Fruit fly (Drosophila melanogaster) whole organism, pupa: ENCODE data around the gene CG9967.
A peak's percentile ranks its signal among the peaks of the same experiment; 100 is the strongest.

Source experiments
- CG10348 ChIP-seq: fragments of 200-800 bp; sonication (Bioruptor generic); IDR thresholded peaks from 2 replicates; pipeline ENCODE4 v1.3.6; 2022; ENCODE audit warnings: missing biosample characterization, missing genetic modification characterization
- CG12605 ChIP-seq: fragments of 200-800 bp; sonication (Bioruptor generic); IDR thresholded peaks from 2 replicates; pipeline ENCODE4 v1.3.6; 2022; ENCODE audit warnings: missing biosample characterization, missing genetic modification characterization
- CG13204 ChIP-seq: fragments of 200-800 bp; sonication (Bioruptor generic); optimal IDR thresholded peaks from 2 replicates; lab custom pipeline; 2018; ENCODE audit warnings: missing biosample characterization, mild to moderate bottlenecking, missing genetic modification characterization, moderate library complexity
- CG14655 ChIP-seq: fragments of 200-800 bp; sonication (Bioruptor generic); optimal IDR thresholded peaks from 3 replicates; lab custom pipeline; 2017; ENCODE audit warnings: mild to moderate bottlenecking, missing biosample characterization, missing genetic modification reagents, missing genetic modification characterization
- CG15710 ChIP-seq: fragments of 200-800 bp; sonication (Bioruptor generic); optimal IDR thresholded peaks from 2 replicates; lab custom pipeline; 2018; ENCODE audit warnings: missing biosample characterization, mild to moderate bottlenecking, missing genetic modification characterization, moderate library complexity
- CG17806 ChIP-seq: fragments of 200-800 bp; sonication (Bioruptor generic); optimal IDR thresholded peaks from 2 replicates; lab custom pipeline; 2018; ENCODE audit warnings: missing biosample characterization, mild to moderate bottlenecking, missing genetic modification characterization, moderate library complexity
- CG32121 ChIP-seq: fragments of 200-800 bp; sonication (Bioruptor generic); IDR thresholded peaks from 2 replicates; pipeline ENCODE4 v1.3.6; 2022; ENCODE audit warnings: missing biosample characterization, missing genetic modification characterization
- CG34367 ChIP-seq: fragments of 200-800 bp; sonication (Bioruptor generic); optimal IDR thresholded peaks from 2 replicates; lab custom pipeline; 2018; ENCODE audit warnings: missing biosample characterization, mild to moderate bottlenecking, missing genetic modification characterization
- CG4496 ChIP-seq: fragments of 200-800 bp; sonication (Bioruptor generic); IDR thresholded peaks from 3 replicates; pipeline ENCODE4 v1.3.6; 2022; ENCODE audit warnings: missing biosample characterization, missing genetic modification characterization
- CG8159 ChIP-seq: fragments of 200-800 bp; sonication (Bioruptor generic); optimal IDR thresholded peaks from 3 replicates; lab custom pipeline; 2018; ENCODE audit warnings: missing biosample characterization, mild to moderate bottlenecking, missing genetic modification characterization, moderate library complexity
- CG8301 ChIP-seq: fragments of 200-800 bp; sonication (Bioruptor generic); optimal IDR thresholded peaks from 2 replicates; lab custom pipeline; 2018; ENCODE audit warnings: missing biosample characterization, mild to moderate bottlenecking, missing genetic modification characterization
- CG9948 ChIP-seq: fragments of 200-800 bp; sonication (Bioruptor generic); optimal IDR thresholded peaks from 2 replicates; lab custom pipeline; 2018; ENCODE audit warnings: missing biosample characterization, mild to moderate bottlenecking, missing genetic modification characterization, moderate library complexity
- D1 ChIP-seq: fragments of 200-800 bp; sonication (Bioruptor generic); optimal IDR thresholded peaks from 2 replicates; lab custom pipeline; 2018; ENCODE audit warnings: missing biosample characterization, mild to moderate bottlenecking, missing genetic modification characterization, moderate library complexity
- EcR ChIP-seq: fragments of 200-800 bp; sonication (Bioruptor generic); optimal IDR thresholded peaks from 3 replicates; lab custom pipeline; 2019; ENCODE audit warnings: missing biosample characterization, missing genetic modification characterization, mild to moderate bottlenecking, moderate library complexity, missing genetic modification reagents
- Ets98B ChIP-seq: fragments of 200-800 bp; sonication (Bioruptor generic); IDR thresholded peaks from 2 replicates; pipeline ENCODE4 v1.3.6; 2022; ENCODE audit warnings: missing biosample characterization, missing genetic modification characterization
- Pif1A ChIP-seq: fragments of 200-800 bp; sonication (Bioruptor generic); optimal IDR thresholded peaks from 3 replicates; lab custom pipeline; 2016; ENCODE audit warnings: missing biosample characterization, missing genetic modification characterization
- Pif1B ChIP-seq: fragments of 200-800 bp; sonication (Bioruptor generic); optimal IDR thresholded peaks from 3 replicates; lab custom pipeline; 2016; ENCODE audit warnings: missing biosample characterization, missing genetic modification characterization
- Snoo ChIP-seq: fragments of 200-800 bp; sonication (Bioruptor generic); optimal IDR thresholded peaks from 3 replicates; lab custom pipeline; 2017; ENCODE audit warnings: missing biosample characterization, mild to moderate bottlenecking, missing genetic modification characterization, inconsistent platforms
- fd96Ca ChIP-seq: fragments of 200-800 bp; sonication (Bioruptor generic); IDR thresholded peaks from 3 replicates; pipeline ENCODE4 v1.3.6; 2022; ENCODE audit warnings: missing biosample characterization, missing genetic modification characterization
- gl ChIP-seq: fragments of 200-800 bp; sonication (Bioruptor generic); optimal IDR thresholded peaks from 2 replicates; lab custom pipeline; 2018; ENCODE audit warnings: missing biosample characterization, mild to moderate bottlenecking, missing genetic modification characterization
- rn ChIP-seq: fragments of 200-800 bp; sonication (Bioruptor generic); IDR thresholded peaks from 2 replicates; pipeline ENCODE4 v1.3.6; 2022; ENCODE audit warnings: missing biosample characterization, missing genetic modification characterization

CG9967 gene

dm6 chr2L:2363626-2364147, 6.5 kb upstream of the CG9967 start:
- TF ChIP-seq CG14655 (GFP tag; lab: Kevin White, UChicago) (peak; percentile 97), CG12605 (GFP tag; lab: Robert Waterston, UW) (peak; percentile 94), D1 (tag; lab: Kevin White, UChicago) (peak; percentile 97), CG34367 (tag; lab: Kevin White, UChicago) (peak; percentile 96), Pif1A (GFP tag; lab: Kevin White, UChicago) (peak; percentile 95), CG17806 (peak; percentile 97), gl (tag; lab: Kevin White, UChicago) (peak; percentile 94), CG9948 (peak; percentile 96), rn (GFP tag; lab: Robert Waterston, UW) (peak; percentile 90), CG32121 (GFP tag; lab: Robert Waterston, UW) (peak; percentile 97), CG8159 (tag; lab: Kevin White, UChicago) (peak; percentile 98), Ets98B (peak; percentile 96), Pif1B (GFP tag; lab: Kevin White, UChicago) (peak; percentile 94), fd96Ca (peak; percentile 91), CG4496 (GFP tag; lab: Robert Waterston, UW) (peak; percentile 98), CG10348 (GFP tag; lab: Robert Waterston, UW) (peak; percentile 67), EcR (peak; percentile 45), CG8301 (tag; lab: Kevin White, UChicago) (peak; percentile 97), CG13204 (GFP tag; lab: Kevin White, UChicago) (peak; percentile 92), CG15710 (peak; percentile 95), Snoo (tag; lab: Kevin White, UChicago) (peak; percentile 95)
- TF ChIP-seq, all 21 proteins: peak for 21

dm6 chr2L:2362808-2363394, 5.7 kb upstream of the CG9967 start:
- peak; percentile 23 for TF ChIP-seq CG8301 (tag; lab: Kevin White, UChicago)
- peak; percentile 78; the same call in 2 of the 3 replicates for TF ChIP-seq CG4496 (GFP tag; lab: Robert Waterston, UW)
- TF ChIP-seq Pif1B (GFP tag; lab: Kevin White, UChicago): peak; percentile 20
- peak; percentile 18 for TF ChIP-seq Snoo (tag; lab: Kevin White, UChicago)
- no peak for TF ChIP-seq CG8159 (tag; lab: Kevin White, UChicago)
- TF ChIP-seq CG13204 (GFP tag; lab: Kevin White, UChicago): peak; percentile 73
- peak; percentile 61; the same call in 1 of the 2 replicates for TF ChIP-seq Ets98B
- peak; percentile 70 for TF ChIP-seq CG12605 (GFP tag; lab: Robert Waterston, UW)
- TF ChIP-seq D1 (tag; lab: Kevin White, UChicago): no peak
- TF ChIP-seq fd96Ca: no peak
- TF ChIP-seq gl (tag; lab: Kevin White, UChicago): peak; percentile 49
- no peak for TF ChIP-seq CG9948
- TF ChIP-seq CG17806: no peak

- no peak for TF ChIP-seq CG4496 (GFP tag; lab: Robert Waterston, UW)
- TF ChIP-seq CG9948: no peak
- no peak for TF ChIP-seq gl (tag; lab: Kevin White, UChicago)
- TF ChIP-seq rn (GFP tag; lab: Robert Waterston, UW): no peak
Measured at dm6 chr2L:2361893-2362807, 5.0 kb upstream of the CG9967 start.

- no peak for TF ChIP-seq CG32121 (GFP tag; lab: Robert Waterston, UW)
- no peak for TF ChIP-seq CG9948
- no peak for TF ChIP-seq rn (GFP tag; lab: Robert Waterston, UW)
- TF ChIP-seq Ets98B: no peak
- TF ChIP-seq Snoo (tag; lab: Kevin White, UChicago): no peak
- no peak for TF ChIP-seq CG14655 (GFP tag; lab: Kevin White, UChicago)
- TF ChIP-seq Pif1A (GFP tag; lab: Kevin White, UChicago): no peak
- TF ChIP-seq CG12605 (GFP tag; lab: Robert Waterston, UW): no peak
- no peak for TF ChIP-seq EcR
- TF ChIP-seq CG8301 (tag; lab: Kevin White, UChicago): no peak
- TF ChIP-seq CG34367 (tag; lab: Kevin White, UChicago): no peak
Measured at dm6 chr2L:2348479-2348878, 8.7 kb downstream of the CG9967 start.

dm6 chr2L:2314165-2314564, 43.0 kb downstream of the CG9967 start:
- TF ChIP-seq fd96Ca (0 out of 3 replicates have a peak, but pooled peaks have one; percentile 11), D1 (tag; lab: Kevin White, UChicago) (no peak)

- no peak for TF ChIP-seq Pif1B (GFP tag; lab: Kevin White, UChicago)
- no peak for TF ChIP-seq CG4496 (GFP tag; lab: Robert Waterston, UW)
- TF ChIP-seq CG8301 (tag; lab: Kevin White, UChicago): no peak
- TF ChIP-seq EcR: no peak
- no peak for TF ChIP-seq Ets98B
- TF ChIP-seq fd96Ca: no peak
- no peak for TF ChIP-seq CG9948
- TF ChIP-seq CG8159 (tag; lab: Kevin White, UChicago): no peak
- no peak for TF ChIP-seq Pif1A (GFP tag; lab: Kevin White, UChicago)
- no peak for TF ChIP-seq rn (GFP tag; lab: Robert Waterston, UW)
- no peak for TF ChIP-seq CG17806
- no peak for TF ChIP-seq Snoo (tag; lab: Kevin White, UChicago)
- no peak for TF ChIP-seq CG12605 (GFP tag; lab: Robert Waterston, UW)
- no peak for TF ChIP-seq CG15710
- TF ChIP-seq gl (tag; lab: Kevin White, UChicago): no peak
- no peak for TF ChIP-seq CG10348 (GFP tag; lab: Robert Waterston, UW)
- TF ChIP-seq CG32121 (GFP tag; lab: Robert Waterston, UW): no peak
- no peak for TF ChIP-seq CG34367 (tag; lab: Kevin White, UChicago)
- TF ChIP-seq CG14655 (GFP tag; lab: Kevin White, UChicago): no peak
Measured at dm6 chr2L:2311449-2311848, 45.7 kb downstream of the CG9967 start, which contains the start of gene eys. Gene eys, plus strand, starts transcription at chr2L:2311680.
